Worm (Caenorhabditis elegans) whole organism, L3 larva: Measurements from ENCODE around the gene mcu-1.
A peak's percentile ranks its signal among the peaks of the same experiment; 100 is the strongest.

Source experiments
- R02D3.7 ChIP-seq: fragments of 150-350 bp; optimal IDR thresholded peaks from 2 replicates; lab custom pipeline; 2014; ENCODE audit warnings: missing biosample characterization, missing genetic modification characterization
- aly-2 ChIP-seq: fragments of 150-350 bp; optimal IDR thresholded peaks from 2 replicates; lab custom pipeline; 2014; ENCODE audit warnings: missing biosample characterization, missing genetic modification characterization
- ama-1 ChIP-seq: fragments of 150-350 bp; optimal IDR thresholded peaks from 2 replicates; lab custom pipeline; 2018
- ceh-16 ChIP-seq: sonication (generic microtip); optimal IDR thresholded peaks from 2 replicates; lab custom pipeline; 2017; ENCODE audit warnings: missing biosample characterization, missing genetic modification characterization
- ceh-28 ChIP-seq: fragments of 150-350 bp; optimal IDR thresholded peaks from 2 replicates; lab custom pipeline; 2014; ENCODE audit warnings: missing biosample characterization, missing genetic modification reagents, missing genetic modification characterization
- egl-5 ChIP-seq: fragments of 150-350 bp; optimal IDR thresholded peaks from 2 replicates; lab custom pipeline; 2017; ENCODE audit warnings: missing biosample characterization, missing genetic modification reagents, missing genetic modification characterization, inconsistent platforms
- elt-2 ChIP-seq: sonication (generic microtip); optimal IDR thresholded peaks from 2 replicates; lab custom pipeline; 2016; ENCODE audit warnings: missing genetic modification reagents, mild to moderate bottlenecking, missing genetic modification characterization, missing compliant biosample characterization
- elt-3 ChIP-seq, 3 experiments: fragments of 150-350 bp in 1 of 3; sonication (generic microtip) in 2 of 3; optimal IDR thresholded peaks; 2 replicates in 2 of 3; 4 replicates in 1 of 3; lab custom pipeline; 2014 to 2017; ENCODE audit warnings: missing biosample characterization in 3 of 3, missing genetic modification characterization in 3 of 3
- eor-1 ChIP-seq, 2 experiments: fragments of 150-350 bp; optimal IDR thresholded peaks; 2 replicates each; lab custom pipeline; 2014 to 2018; ENCODE audit warnings: missing biosample characterization in 2 of 2, missing genetic modification characterization in 2 of 2
- fkh-10 ChIP-seq: sonication (generic microtip); optimal IDR thresholded peaks from 2 replicates; lab custom pipeline; 2017; ENCODE audit warnings: missing biosample characterization, missing genetic modification reagents, missing genetic modification characterization
- fkh-2 ChIP-seq: fragments of 150-350 bp; optimal IDR thresholded peaks from 2 replicates; lab custom pipeline; 2014; ENCODE audit warnings: missing biosample characterization, missing genetic modification reagents, missing genetic modification characterization
- hmg-11 ChIP-seq: sonication (generic microtip); optimal IDR thresholded peaks from 2 replicates; lab custom pipeline; 2016; ENCODE audit warnings: missing genetic modification characterization, missing compliant biosample characterization
- jun-1 ChIP-seq: fragments of 150-350 bp; optimal IDR thresholded peaks from 2 replicates; lab custom pipeline; 2014; ENCODE audit warnings: missing biosample characterization, missing genetic modification reagents, missing genetic modification characterization
- lin-15B ChIP-seq: fragments of 150-350 bp; optimal IDR thresholded peaks from 2 replicates; lab custom pipeline; 2014; ENCODE audit warnings: missing biosample characterization, missing genetic modification characterization
- lin-39 ChIP-seq: fragments of 150-350 bp; optimal IDR thresholded peaks from 2 replicates; lab custom pipeline; 2018; ENCODE audit warnings: missing biosample characterization, missing genetic modification reagents, missing genetic modification characterization
- mdl-1 ChIP-seq: fragments of 150-350 bp; optimal IDR thresholded peaks from 2 replicates; lab custom pipeline; 2014; ENCODE audit warnings: missing biosample characterization, missing genetic modification characterization
- mml-1 ChIP-seq: fragments of 150-350 bp; sonication (generic microtip); optimal IDR thresholded peaks from 3 replicates; lab custom pipeline; 2014; ENCODE audit warnings: missing biosample characterization, missing genetic modification characterization
- nfya-1 ChIP-seq: sonication (generic microtip); optimal IDR thresholded peaks from 2 replicates; lab custom pipeline; 2017; ENCODE audit warnings: missing genetic modification characterization, mild to moderate bottlenecking, missing compliant biosample characterization, antibody characterized with exemption, moderate library complexity; ENCODE audit not compliant: insufficient read depth
- nhr-11 ChIP-seq: fragments of 150-350 bp; optimal IDR thresholded peaks from 2 replicates; lab custom pipeline; 2014; ENCODE audit warnings: missing biosample characterization, missing genetic modification characterization
- nhr-23 ChIP-seq: fragments of 150-350 bp; optimal IDR thresholded peaks from 2 replicates; lab custom pipeline; 2014; ENCODE audit warnings: missing biosample characterization, missing genetic modification reagents, missing genetic modification characterization
- nhr-237 ChIP-seq: fragments of 150-350 bp; optimal IDR thresholded peaks from 2 replicates; lab custom pipeline; 2014; ENCODE audit warnings: missing biosample characterization, missing genetic modification characterization
- nhr-25 ChIP-seq: sonication (generic microtip); optimal IDR thresholded peaks from 2 replicates; lab custom pipeline; 2017; ENCODE audit warnings: missing biosample characterization, missing genetic modification characterization
- nhr-43 ChIP-seq: sonication (generic microtip); optimal IDR thresholded peaks from 2 replicates; lab custom pipeline; 2016; ENCODE audit warnings: mild to moderate bottlenecking, missing genetic modification characterization, missing compliant biosample characterization; ENCODE audit not compliant: poor library complexity, severe bottlenecking
- nhr-67 ChIP-seq: fragments of 150-350 bp; optimal IDR thresholded peaks from 2 replicates; lab custom pipeline; 2014; ENCODE audit warnings: missing biosample characterization, missing genetic modification characterization
- nhr-76 ChIP-seq: fragments of 150-350 bp; sonication (generic microtip); optimal IDR thresholded peaks from 5 replicates; lab custom pipeline; 2014; ENCODE audit warnings: missing biosample characterization, missing genetic modification characterization
- pha-4 ChIP-seq: fragments of 150-350 bp; optimal IDR thresholded peaks from 2 replicates; lab custom pipeline; 2014; ENCODE audit warnings: missing biosample characterization, missing genetic modification reagents, missing genetic modification characterization
- pqm-1 ChIP-seq: fragments of 150-350 bp; optimal IDR thresholded peaks from 2 replicates; lab custom pipeline; 2017; ENCODE audit warnings: missing biosample characterization, missing genetic modification characterization, inconsistent platforms
- skn-1 ChIP-seq: fragments of 150-350 bp; optimal IDR thresholded peaks from 2 replicates; lab custom pipeline; 2014; ENCODE audit warnings: missing biosample characterization, missing genetic modification characterization
- tbx-2 ChIP-seq: sonication (generic microtip); optimal IDR thresholded peaks from 2 replicates; lab custom pipeline; 2016; ENCODE audit warnings: mild to moderate bottlenecking, missing genetic modification characterization, missing compliant biosample characterization
- unc-39 ChIP-seq: sonication (generic microtip); optimal IDR thresholded peaks from 4 replicates; lab custom pipeline; 2017; ENCODE audit warnings: missing biosample characterization, missing genetic modification characterization
- unc-62 ChIP-seq: fragments of 150-350 bp; sonication (generic microtip); optimal IDR thresholded peaks from 4 replicates; lab custom pipeline; 2014; ENCODE audit warnings: missing biosample characterization, missing genetic modification reagents, missing genetic modification characterization
- ztf-11 ChIP-seq: fragments of 150-350 bp; optimal IDR thresholded peaks from 2 replicates; lab custom pipeline; 2014; ENCODE audit warnings: missing biosample characterization, missing genetic modification characterization
- ztf-4 ChIP-seq: fragments of 150-350 bp; optimal IDR thresholded peaks from 2 replicates; lab custom pipeline; 2014; ENCODE audit warnings: missing biosample characterization, missing genetic modification characterization

The mcu-1 gene

ce11 chrIV:5941236-5941976, 2.4 kb upstream of the mcu-1 start, which contains the start of gene pfkb-1.2:
TSS of gene pfkb-1.2 (plus strand) at chrIV:5941926.
- TF ChIP-seq egl-5 (tag; lab: Kevin White, UChicago) (peak; percentile 32), pha-4 (tag; lab: Kevin White, UChicago) (peak; percentile 6), fkh-10 (GFP tag; lab: Kevin White, UChicago) (no peak), nfya-1 (tag; lab: Kevin White, UChicago) (peak; percentile 40), lin-39 (tag; lab: Kevin White, UChicago) (peak; percentile 60)

ce11 chrIV:5940608-5941007, 1.6 kb upstream of the mcu-1 start:
- TF ChIP-seq nhr-23: peak; percentile 17
- no peak for TF ChIP-seq pha-4 (tag; lab: Kevin White, UChicago)
- peak; percentile 22 for TF ChIP-seq lin-15B (tag; lab: Kevin White, UChicago)
- peak; percentile 21 for TF ChIP-seq ceh-28 (tag; lab: Kevin White, UChicago)

- TF ChIP-seq lin-39 (tag; lab: Kevin White, UChicago) (no peak), elt-3 (tag; optimal IDR thresholded peaks at IDR 0.05; lab: Kevin White, UChicago) (no peak), unc-39 (tag; lab: Kevin White, UChicago) (no peak), ceh-16 (tag; lab: Kevin White, UChicago) (no peak), mml-1 (tag; lab: Kevin White, UChicago) (no peak), nhr-76 (tag; lab: Kevin White, UChicago) (no peak), pha-4 (tag; lab: Kevin White, UChicago) (no peak), ztf-4 (no peak), nhr-25 (no peak), aly-2 (tag; lab: Kevin White, UChicago) (no peak), nhr-11 (tag; lab: Kevin White, UChicago) (no peak)
Measured at ce11 chrIV:5939908-5940307, 878 bp upstream of the mcu-1 start.

- TF ChIP-seq tbx-2 (tag; lab: Kevin White, UChicago): no peak
- no peak for TF ChIP-seq nhr-76 (tag; lab: Kevin White, UChicago)
- TF ChIP-seq ztf-11: no peak
- no peak for TF ChIP-seq ceh-16 (tag; lab: Kevin White, UChicago)
- no peak for TF ChIP-seq nhr-11 (tag; lab: Kevin White, UChicago)
Measured at ce11 chrIV:5937106-5937505, 1.9 kb downstream of the mcu-1 start.

ce11 chrIV:5934046-5934445, 5.0 kb downstream of the mcu-1 start, which contains the start of gene H32C10.1:
TSS of gene H32C10.1 (plus strand) at chrIV:5934346.
- TF ChIP-seq nhr-67 (tag; lab: Kevin White, UChicago): no peak
- TF ChIP-seq lin-15B (tag; lab: Kevin White, UChicago): no peak
- TF ChIP-seq eor-1 (tag; optimal IDR thresholded peaks at IDR 0.05; lab: Kevin White, UChicago): no peak
- no peak for TF ChIP-seq nhr-43 (tag; lab: Kevin White, UChicago)
- no peak for TF ChIP-seq hmg-11 (tag; lab: Kevin White, UChicago)
- TF ChIP-seq mml-1 (tag; lab: Kevin White, UChicago): no peak
- no peak for TF ChIP-seq pha-4 (tag; lab: Kevin White, UChicago)
- TF ChIP-seq nhr-23: no peak

ce11 chrIV:5930345-5930744, 8.7 kb downstream of the mcu-1 start, which contains the start of gene lin-33:
TSS of gene lin-33 (plus strand) at chrIV:5930645.
- TF ChIP-seq ama-1 (lab: Kevin White, UChicago) (no peak), unc-62 (GFP tag; lab: Kevin White, UChicago) (no peak), nhr-25 (no peak)

ce11 chrIV:5928957-5929356, 10.1 kb downstream of the mcu-1 start:
- TF ChIP-seq nhr-25: no peak
- TF ChIP-seq pha-4 (tag; lab: Kevin White, UChicago): no peak
- TF ChIP-seq nhr-11 (tag; lab: Kevin White, UChicago): no peak
- no peak for TF ChIP-seq ceh-16 (tag; lab: Kevin White, UChicago)
- TF ChIP-seq elt-2 (tag; lab: Kevin White, UChicago): no peak
- TF ChIP-seq ztf-4: no peak
- TF ChIP-seq tbx-2 (tag; lab: Kevin White, UChicago): no peak
- no peak for TF ChIP-seq ama-1 (lab: Kevin White, UChicago)
- no peak for TF ChIP-seq fkh-2 (tag; lab: Kevin White, UChicago)
- TF ChIP-seq mdl-1 (tag; lab: Kevin White, UChicago): no peak
- no peak for TF ChIP-seq skn-1 (tag; lab: Kevin White, UChicago)
- no peak for TF ChIP-seq jun-1 (tag; lab: Kevin White, UChicago)
- TF ChIP-seq R02D3.7 (tag; lab: Kevin White, UChicago): no peak
- TF ChIP-seq nhr-237: no peak
- TF ChIP-seq pqm-1 (tag; lab: Kevin White, UChicago): no peak
